Worm (Caenorhabditis elegans) whole organism, L4 larva: ENCODE data around the gene cal-4.

Experiments used
- aly-2 ChIP-seq: sonication (generic microtip); optimal IDR thresholded peaks from 2 replicates; lab custom pipeline; 2018; ENCODE audit warnings: missing biosample characterization, missing genetic modification characterization
- ama-1 ChIP-seq: fragments of 150-350 bp; optimal IDR thresholded peaks from 2 replicates; lab custom pipeline; 2014; ENCODE audit warnings: inconsistent platforms, mixed read lengths
- fos-1 ChIP-seq: fragments of 150-350 bp; optimal IDR thresholded peaks from 2 replicates; lab custom pipeline; 2014; ENCODE audit warnings: missing biosample characterization, missing genetic modification characterization
- lin-39 ChIP-seq: fragments of 150-350 bp; optimal IDR thresholded peaks from 2 replicates; lab custom pipeline; 2014; ENCODE audit warnings: missing biosample characterization, missing genetic modification reagents, missing genetic modification characterization
- mdl-1 ChIP-seq, 2 experiments: fragments of 150-350 bp in 1 of 2; sonication (generic microtip) in 1 of 2; optimal IDR thresholded peaks; 2 replicates each; lab custom pipeline; 2014 to 2017; ENCODE audit warnings: missing biosample characterization in 2 of 2, missing genetic modification characterization in 2 of 2
- nhr-11 ChIP-seq: fragments of 150-350 bp; optimal IDR thresholded peaks from 2 replicates; lab custom pipeline; 2014; ENCODE audit warnings: missing biosample characterization, missing genetic modification characterization
- unc-130 ChIP-seq: sonication (generic microtip); optimal IDR thresholded peaks from 2 replicates; lab custom pipeline; 2016; ENCODE audit warnings: missing genetic modification reagents, missing genetic modification characterization, missing compliant biosample characterization
- unc-62 ChIP-seq, 3 experiments: fragments of 150-350 bp in 1 of 3; sonication (generic microtip); optimal IDR thresholded peaks in 2 of 3; peaks in 1 of 3; 1 replicate in 1 of 3; 2 replicates in 2 of 3; lab custom pipeline; 2014 to 2017; ENCODE audit warnings: missing biosample characterization in 3 of 3, missing genetic modification characterization in 3 of 3, missing genetic modification reagents in 3 of 3, missing genotype in 1 of 3
- zag-1 ChIP-seq: fragments of 150-350 bp; optimal IDR thresholded peaks from 2 replicates; lab custom pipeline; 2014; ENCODE audit warnings: missing biosample characterization, missing genetic modification characterization
- zip-2 ChIP-seq: fragments of 150-350 bp; optimal IDR thresholded peaks from 2 replicates; lab custom pipeline; 2014; ENCODE audit warnings: missing biosample characterization, missing genetic modification characterization

DNA sequence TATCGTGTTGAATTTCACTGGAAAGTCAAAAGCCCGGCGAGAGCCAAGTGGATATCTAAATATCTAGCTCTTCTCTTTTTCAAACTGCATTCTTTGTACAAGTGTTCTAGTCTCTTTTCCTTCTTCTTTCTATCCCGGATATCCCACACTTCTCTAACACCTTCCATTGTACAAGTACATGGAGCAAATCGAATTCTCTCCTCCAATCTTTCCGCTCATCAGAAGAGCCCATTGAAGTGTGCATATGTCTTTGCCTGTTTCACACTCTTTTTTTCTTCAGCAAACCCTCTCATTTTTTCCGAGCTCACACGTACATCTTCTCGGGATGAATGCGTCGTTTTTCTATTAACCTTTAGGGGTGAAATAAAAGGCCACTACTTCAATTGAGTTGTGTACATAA is 52.3 kb downstream of the cal-4 start:
- TF ChIP-seq unc-130 (GFP tag; lab: Kevin White, UChicago) (no peak), fos-1 (no peak), zip-2 (no peak), ama-1 (lab: Kevin White, UChicago) (no peak), nhr-11 (tag; lab: Kevin White, UChicago) (no peak), unc-62 (GFP tag; optimal IDR thresholded peaks at IDR 0.05 in 1 of 2; lab: Kevin White, UChicago) (no peak), unc-62 (tag; optimal IDR thresholded peaks at IDR 0.05; lab: Kevin White, UChicago) (no peak), lin-39 (no peak), aly-2 (tag; lab: Kevin White, UChicago) (no peak), zag-1 (tag; lab: Kevin White, UChicago) (no peak), mdl-1 (tag; optimal IDR thresholded peaks at IDR 0.05; lab: Kevin White, UChicago) (no peak)
